Fruit fly (Drosophila melanogaster) whole organism, embryonic: ENCODE data around the gene Gcn5.

Source experiments
- Ada2b ChIP-seq: fragments of 200-800 bp; sonication (Bioruptor generic); IDR thresholded peaks from 2 replicates; pipeline ENCODE4 v1.3.6; 2022; ENCODE audit warnings: missing biosample characterization, missing genetic modification characterization
- CG10267 ChIP-seq: fragments of 200-800 bp; sonication (Bioruptor generic); optimal IDR thresholded peaks from 2 replicates; lab custom pipeline; 2018; ENCODE audit warnings: missing biosample characterization, mild to moderate bottlenecking, missing genetic modification characterization, moderate library complexity
- CG11085 ChIP-seq: fragments of 200-800 bp; sonication (Bioruptor generic); IDR thresholded peaks from 2 replicates; pipeline ENCODE4 v1.3.6; 2022; ENCODE audit warnings: missing biosample characterization, missing genetic modification characterization
- CG13894 ChIP-seq: fragments of 200-800 bp; sonication (Bioruptor generic); optimal IDR thresholded peaks from 3 replicates; lab custom pipeline; 2018; ENCODE audit warnings: missing biosample characterization, mild to moderate bottlenecking, missing genetic modification characterization, moderate library complexity
- CG1603 ChIP-seq: fragments of 200-800 bp; sonication (Bioruptor generic); optimal IDR thresholded peaks from 2 replicates; lab custom pipeline; 2019; ENCODE audit warnings: missing biosample characterization, mild to moderate bottlenecking, missing genetic modification characterization, moderate library complexity
- CG16813 ChIP-seq: fragments of 200-800 bp; sonication (Bioruptor generic); IDR thresholded peaks from 3 replicates; pipeline ENCODE4 v1.3.6; 2022; ENCODE audit warnings: missing biosample characterization, missing genetic modification characterization; ENCODE audit not compliant: partially characterized antibody
- CG1832 ChIP-seq: fragments of 200-800 bp; sonication (Bioruptor generic); optimal IDR thresholded peaks from 2 replicates; lab custom pipeline; 2017; ENCODE audit warnings: missing biosample characterization, mild to moderate bottlenecking, missing genetic modification characterization, inconsistent platforms
- CG18599 ChIP-seq: fragments of 200-800 bp; sonication (Bioruptor generic); optimal IDR thresholded peaks from 3 replicates; lab custom pipeline; 2017; ENCODE audit warnings: missing biosample characterization, missing genetic modification characterization, mild to moderate bottlenecking, moderate library complexity, missing genetic modification reagents
- CG18619 ChIP-seq: fragments of 200-800 bp; sonication (Bioruptor generic); optimal IDR thresholded peaks from 3 replicates; lab custom pipeline; 2017; ENCODE audit warnings: missing biosample characterization, mild to moderate bottlenecking, missing genetic modification characterization
- CG2199 ChIP-seq: fragments of 200-800 bp; sonication (Bioruptor generic); IDR thresholded peaks from 3 replicates; pipeline ENCODE4 v1.3.6; 2022; ENCODE audit warnings: missing biosample characterization, missing genetic modification characterization
- CG2889 ChIP-seq: fragments of 200-800 bp; sonication (Bioruptor generic); IDR thresholded peaks from 3 replicates; pipeline ENCODE4 v1.3.6; 2022; ENCODE audit warnings: missing biosample characterization, missing genetic modification characterization
- CG3838 ChIP-seq: fragments of 200-800 bp; sonication (Bioruptor generic); optimal IDR thresholded peaks from 3 replicates; lab custom pipeline; 2016; ENCODE audit warnings: missing biosample characterization, missing genetic modification characterization
- CG6654 ChIP-seq: fragments of 200-800 bp; sonication (Bioruptor generic); optimal IDR thresholded peaks from 2 replicates; lab custom pipeline; 2017; ENCODE audit warnings: missing biosample characterization, mild to moderate bottlenecking, missing genetic modification characterization
- CG7271 ChIP-seq: fragments of 200-800 bp; sonication (Bioruptor generic); optimal IDR thresholded peaks from 2 replicates; lab custom pipeline; 2018; ENCODE audit warnings: missing biosample characterization, mild to moderate bottlenecking, missing genetic modification characterization, moderate library complexity
- Ets65A ChIP-seq: fragments of 200-800 bp; sonication (Bioruptor generic); peaks from one replicate; lab custom pipeline; 2016; ENCODE audit warnings: missing biosample characterization, missing genetic modification characterization
- HHEX ChIP-seq: fragments of 200-800 bp; sonication (Bioruptor generic); optimal IDR thresholded peaks from 3 replicates; lab custom pipeline; 2017; ENCODE audit warnings: missing biosample characterization, mild to moderate bottlenecking, missing genetic modification characterization, missing genetic modification reagents
- Jarid2 ChIP-seq: fragments of 200-800 bp; sonication (Bioruptor generic); optimal IDR thresholded peaks from 3 replicates; lab custom pipeline; 2017; ENCODE audit warnings: mild to moderate bottlenecking, missing biosample characterization, missing genetic modification reagents, missing genetic modification characterization
- Neu2 ChIP-seq: fragments of 200-800 bp; sonication (Bioruptor generic); optimal IDR thresholded peaks from 3 replicates; lab custom pipeline; 2016; ENCODE audit warnings: missing biosample characterization, missing genetic modification characterization, borderline replicate concordance
- Optix ChIP-seq: fragments of 200-800 bp; sonication (Bioruptor generic); IDR thresholded peaks from 3 replicates; pipeline ENCODE4 v1.3.6; 2022; ENCODE audit warnings: missing biosample characterization, missing genetic modification characterization
- Sin3A ChIP-seq: fragments of >200 bp; optimal IDR thresholded peaks from 2 replicates; lab custom pipeline; 2018
- Sry-δ ChIP-seq: fragments of 200-800 bp; sonication (Bioruptor generic); optimal IDR thresholded peaks from 2 replicates; lab custom pipeline; 2016; ENCODE audit warnings: missing biosample characterization, missing genetic modification characterization
- Taf1 ChIP-seq: fragments of 200-800 bp; sonication (Bioruptor generic); IDR thresholded peaks from 2 replicates; pipeline ENCODE4 v1.3.6; 2022; ENCODE audit warnings: missing biosample characterization, missing genetic modification characterization
- Xrp1 ChIP-seq: fragments of 200-800 bp; sonication (Bioruptor generic); IDR thresholded peaks from 2 replicates; pipeline ENCODE4 v1.3.6; 2022; ENCODE audit warnings: missing biosample characterization, missing genetic modification characterization
- bab2 ChIP-seq: fragments of 200-800 bp; sonication (Bioruptor generic); optimal IDR thresholded peaks from 2 replicates; lab custom pipeline; 2016; ENCODE audit warnings: missing biosample characterization, missing genetic modification characterization
- bigmax ChIP-seq: fragments of 200-800 bp; sonication (Bioruptor generic); optimal IDR thresholded peaks from 2 replicates; lab custom pipeline; 2018; ENCODE audit warnings: missing biosample characterization, mild to moderate bottlenecking, missing genetic modification characterization
- bsh ChIP-seq, 2 experiments: fragments of 200-800 bp; sonication (Bioruptor generic); optimal IDR thresholded peaks; 2 replicates each; lab custom pipeline; 2017 to 2018; ENCODE audit warnings: mild to moderate bottlenecking in 2 of 2, missing biosample characterization in 2 of 2, missing genetic modification characterization in 2 of 2, moderate library complexity in 1 of 2
- dpn ChIP-seq, 2 experiments: fragments of 200-800 bp; sonication (Bioruptor generic); optimal IDR thresholded peaks; 3 replicates each; lab custom pipeline; 2016; ENCODE audit warnings: missing biosample characterization in 2 of 2, missing genetic modification characterization in 2 of 2
- ems ChIP-seq: fragments of 200-800 bp; sonication (Bioruptor generic); optimal IDR thresholded peaks from 3 replicates; lab custom pipeline; 2016; ENCODE audit warnings: missing biosample characterization, missing genetic modification characterization
- gsb ChIP-seq: fragments of 200-800 bp; sonication (Bioruptor generic); IDR thresholded peaks from 2 replicates; pipeline ENCODE4 v1.3.6; 2022; ENCODE audit warnings: missing biosample characterization, missing genetic modification characterization
- gt ChIP-seq: fragments of 200-800 bp; sonication (Bioruptor generic); IDR thresholded peaks from 2 replicates; pipeline ENCODE4 v1.3.6; 2022; ENCODE audit warnings: missing biosample characterization, missing genetic modification characterization
- lab ChIP-seq: fragments of 200-800 bp; sonication (Bioruptor generic); optimal IDR thresholded peaks from 3 replicates; lab custom pipeline; 2017; ENCODE audit warnings: missing biosample characterization, missing genetic modification characterization, mild to moderate bottlenecking, moderate library complexity, missing genetic modification reagents
- lov ChIP-seq, 2 experiments: fragments of 200-800 bp in 1 of 2; fragments of >200 bp in 1 of 2; sonication (Bioruptor generic) in 1 of 2; IDR thresholded peaks in 1 of 2; optimal IDR thresholded peaks in 1 of 2; 2 replicates in 1 of 2; 3 replicates in 1 of 2; pipeline versions ENCODE4 v1.3.6 to Lab custom; 2017 to 2022; ENCODE audit warnings: missing biosample characterization in 1 of 2, missing genetic modification characterization in 1 of 2
- mam ChIP-seq: fragments of 200-800 bp; sonication (Bioruptor generic); optimal IDR thresholded peaks from 3 replicates; lab custom pipeline; 2016; ENCODE audit warnings: missing biosample characterization, missing genetic modification characterization
- nom ChIP-seq: fragments of 200-800 bp; sonication (Bioruptor generic); optimal IDR thresholded peaks from 2 replicates; lab custom pipeline; 2017; ENCODE audit warnings: missing biosample characterization, missing genetic modification characterization, mild to moderate bottlenecking, moderate library complexity, missing genetic modification reagents
- p53 ChIP-seq: fragments of 200-800 bp; sonication (Bioruptor generic); optimal IDR thresholded peaks from 2 replicates; lab custom pipeline; 2016; ENCODE audit warnings: missing biosample characterization, missing genetic modification characterization
- phol ChIP-seq: fragments of 200-800 bp; sonication (Bioruptor generic); optimal IDR thresholded peaks from 3 replicates; lab custom pipeline; 2018; ENCODE audit warnings: missing biosample characterization, mild to moderate bottlenecking, missing genetic modification characterization, moderate library complexity
- psq ChIP-seq: fragments of 200-800 bp; sonication (Bioruptor generic); optimal IDR thresholded peaks from 2 replicates; lab custom pipeline; 2017; ENCODE audit warnings: missing biosample characterization, missing genetic modification characterization
- pum ChIP-seq: fragments of 200-800 bp; sonication (Bioruptor generic); optimal IDR thresholded peaks from 2 replicates; lab custom pipeline; 2016; ENCODE audit warnings: missing biosample characterization, missing genetic modification characterization
- pzg ChIP-seq: fragments of 200-800 bp; sonication (Bioruptor generic); optimal IDR thresholded peaks from 3 replicates; lab custom pipeline; 2018; ENCODE audit warnings: missing biosample characterization, mild to moderate bottlenecking, missing genetic modification characterization, moderate library complexity
- rib ChIP-seq: fragments of 200-800 bp; sonication (Bioruptor generic); IDR thresholded peaks from 2 replicates; pipeline ENCODE4 v1.3.6; 2022; ENCODE audit warnings: missing biosample characterization, missing genetic modification characterization
- row ChIP-seq: fragments of 200-800 bp; sonication (Bioruptor generic); IDR thresholded peaks from 3 replicates; pipeline ENCODE4 v1.3.6; 2022; ENCODE audit warnings: missing biosample characterization, missing genetic modification characterization
- schlank ChIP-seq: fragments of 200-800 bp; sonication (Bioruptor generic); optimal IDR thresholded peaks from 2 replicates; lab custom pipeline; 2018; ENCODE audit warnings: missing biosample characterization, mild to moderate bottlenecking, missing genetic modification characterization
- scrt ChIP-seq: fragments of 200-800 bp; sonication (Bioruptor generic); optimal IDR thresholded peaks from 2 replicates; lab custom pipeline; 2018; ENCODE audit warnings: missing biosample characterization, mild to moderate bottlenecking, missing genetic modification characterization, moderate library complexity
- shn ChIP-seq: fragments of 200-800 bp; sonication (Bioruptor generic); optimal IDR thresholded peaks from 3 replicates; lab custom pipeline; 2016; ENCODE audit warnings: missing biosample characterization, missing genetic modification characterization
- stwl ChIP-seq: fragments of 200-800 bp; sonication (Bioruptor generic); optimal IDR thresholded peaks from 3 replicates; lab custom pipeline; 2018; ENCODE audit warnings: missing biosample characterization, mild to moderate bottlenecking, missing genetic modification characterization, moderate library complexity
- sug ChIP-seq: fragments of 200-800 bp; optimal IDR thresholded peaks from 2 replicates; lab custom pipeline; 2019; ENCODE audit warnings: missing biosample characterization, mild to moderate bottlenecking, missing genetic modification characterization, moderate library complexity
- tna ChIP-seq: fragments of 200-800 bp; sonication (Bioruptor generic); IDR thresholded peaks from 2 replicates; pipeline ENCODE4 v1.3.6; 2022; ENCODE audit warnings: missing biosample characterization, missing genetic modification characterization; ENCODE audit not compliant: partially characterized antibody
- vvl ChIP-seq: fragments of 200-800 bp; sonication (Bioruptor generic); IDR thresholded peaks from 2 replicates; pipeline ENCODE4 v1.3.6; 2022; ENCODE audit warnings: missing biosample characterization, missing genetic modification characterization
- wek ChIP-seq: fragments of 200-800 bp; sonication (Bioruptor generic); optimal IDR thresholded peaks from 3 replicates; lab custom pipeline; 2018; ENCODE audit warnings: missing biosample characterization, mild to moderate bottlenecking, missing genetic modification characterization, moderate library complexity

Gcn5 gene

dm6 chr3L:12490418-12491035, 33.3 kb downstream of the Gcn5 start, which contains the start of gene CG10660 (continued):
- TF ChIP-seq CG11085 = peak; percentile 60; the same call in 1 of the 2 replicates
- TF ChIP-seq CG2889 = peak; percentile 83
- TF ChIP-seq wek (GFP tag; lab: Kevin White, UChicago) = peak; percentile 71
- TF ChIP-seq Sin3A = no peak
- peak; percentile 84 for TF ChIP-seq CG18619 (GFP tag; lab: Kevin White, UChicago)
- no peak for TF ChIP-seq stwl (tag; lab: Kevin White, UChicago)
- TF ChIP-seq CG1603 = peak; percentile 96
- TF ChIP-seq dpn (GFP tag; optimal IDR thresholded peaks at IDR 0.05; lab: Kevin White, UChicago) = peak; percentile 72 to 87
- peak; percentile 92 to 96 for TF ChIP-seq bsh (GFP tag; optimal IDR thresholded peaks at IDR 0.05; lab: Kevin White, UChicago)
- TF ChIP-seq p53 (GFP tag; lab: Kevin White, UChicago) = no peak
- TF ChIP-seq Xrp1 (GFP tag; lab: Robert Waterston, UW) = peak; percentile 91
- TF ChIP-seq mam (GFP tag; lab: Kevin White, UChicago) = peak; percentile 72
- peak; percentile 88 for TF ChIP-seq Ada2b
- TF ChIP-seq schlank (tag; lab: Kevin White, UChicago) = peak; percentile 64
- peak; percentile 85 for TF ChIP-seq Optix (GFP tag; lab: Robert Waterston, UW)
- TF ChIP-seq nom (GFP tag; lab: Kevin White, UChicago) = peak; percentile 41
- peak; percentile 22 for TF ChIP-seq shn
- no peak for TF ChIP-seq bigmax (GFP tag; lab: Kevin White, UChicago)
- no peak for TF ChIP-seq gt (GFP tag; lab: Robert Waterston, UW)
- TF ChIP-seq CG2199 (GFP tag; lab: Robert Waterston, UW) = no peak; the same call in 2 of the 3 replicates
- TF ChIP-seq gsb (GFP tag; lab: Robert Waterston, UW) = peak; percentile 65
- TF ChIP-seq tna = no peak
- peak; percentile 8 for TF ChIP-seq Sry-δ (GFP tag; lab: Kevin White, UChicago)
- TF ChIP-seq CG3838 = peak; percentile 57
- TF ChIP-seq psq (GFP tag; lab: Kevin White, UChicago) = peak; percentile 65
- peak; percentile 67 for TF ChIP-seq sug (tag; lab: Kevin White, UChicago)
- peak; percentile 69 for TF ChIP-seq scrt (GFP tag; lab: Kevin White, UChicago)
- TF ChIP-seq CG16813 (GFP tag; lab: Robert Waterston, UW) = no peak
- TF ChIP-seq CG10267 = peak; percentile 83
- TF ChIP-seq CG7271 (tag; lab: Kevin White, UChicago) = peak; percentile 26
- no peak for TF ChIP-seq CG1832 (GFP tag; lab: Kevin White, UChicago)
- TF ChIP-seq CG13894 (tag; lab: Kevin White, UChicago) = no peak
- peak; percentile 86 for TF ChIP-seq phol (tag; lab: Kevin White, UChicago)
- no peak for TF ChIP-seq lov (optimal IDR thresholded peaks at IDR 0.05; lab: Kevin White, UChicago)
- TF ChIP-seq lov (GFP tag; IDR thresholded peaks at IDR 0.05; lab: Robert Waterston, UW) = peak; percentile 76; the same call in 1 of the 3 replicates
- TF ChIP-seq vvl (GFP tag; lab: Robert Waterston, UW) = peak; percentile 96
- peak; percentile 93 for TF ChIP-seq row (GFP tag; lab: Robert Waterston, UW)
- TF ChIP-seq HHEX = peak; percentile 82
- peak; percentile 74 for TF ChIP-seq pum (GFP tag; lab: Kevin White, UChicago)
- TF ChIP-seq bab2 = peak; percentile 79
- TF ChIP-seq Taf1 = peak; percentile 45; the same call in 1 of the 2 replicates
- peak; percentile 95 for TF ChIP-seq Ets65A
- peak; percentile 62 for TF ChIP-seq Jarid2 (GFP tag; lab: Kevin White, UChicago)
- TF ChIP-seq pzg (GFP tag; lab: Kevin White, UChicago) = no peak
- peak; percentile 61 for TF ChIP-seq ems (GFP tag; lab: Kevin White, UChicago)
- 0 out of 2 replicates have a peak, but pooled peaks have one; percentile 16 for TF ChIP-seq rib (GFP tag; lab: Robert Waterston, UW)
- peak; percentile 78 for TF ChIP-seq CG6654
- peak; percentile 91 for TF ChIP-seq lab
- no peak for TF ChIP-seq Neu2 (GFP tag; lab: Kevin White, UChicago)
- TF ChIP-seq CG18599 (GFP tag; lab: Kevin White, UChicago) = peak; percentile 88
